Worm (Caenorhabditis elegans) whole organism, midembryonic: ENCODE measurements around the gene tsp-9.

Source experiments
- T22C8.4 ChIP-seq: fragments of 200-800 bp; sonication (Bioruptor generic); IDR thresholded peaks from 2 replicates; pipeline ENCODE4 v1.3.6; 2022; ENCODE audit warnings: missing genetic modification characterization, missing compliant biosample characterization
- cog-1 ChIP-seq: sonication (generic microtip); optimal IDR thresholded peaks from 2 replicates; lab custom pipeline; 2016; ENCODE audit warnings: missing genetic modification characterization, missing compliant biosample characterization
- flt-1 ChIP-seq: fragments of 200-800 bp; sonication (Bioruptor generic); IDR thresholded peaks from 2 replicates; pipeline ENCODE4 v1.3.6; 2022; ENCODE audit warnings: missing genetic modification characterization, missing compliant biosample characterization
- klf-2 ChIP-seq: fragments of 200-800 bp; sonication (Bioruptor generic); conservative IDR thresholded peaks from 2 replicates; pipeline ENCODE4 v1.3.6; 2022; ENCODE audit warnings: missing genetic modification reagents, missing genetic modification characterization, missing compliant biosample characterization
- med-1 ChIP-seq: sonication (generic microtip); optimal IDR thresholded peaks from 2 replicates; lab custom pipeline; 2017; ENCODE audit warnings: missing genetic modification characterization, mild to moderate bottlenecking, missing compliant biosample characterization, antibody characterized with exemption, missing genetic modification reagents; ENCODE audit not compliant: insufficient read depth
- ref-1 ChIP-seq: fragments of 200-800 bp; sonication (Bioruptor generic); conservative IDR thresholded peaks from 2 replicates; pipeline ENCODE4 v1.3.6; 2022; ENCODE audit warnings: missing genetic modification reagents, missing genetic modification characterization, missing compliant biosample characterization
- tab-1 ChIP-seq: fragments of 200-800 bp; sonication (Bioruptor generic); IDR thresholded peaks from 2 replicates; pipeline ENCODE4 v1.3.6; 2022; ENCODE audit warnings: missing genetic modification characterization, missing compliant biosample characterization
- ztf-23 ChIP-seq: fragments of 200-800 bp; sonication (Bioruptor generic); IDR thresholded peaks from 2 replicates; pipeline ENCODE4 v1.3.6; 2022; ENCODE audit warnings: missing genetic modification reagents, missing genetic modification characterization, missing compliant biosample characterization
- ztf-29 ChIP-seq: fragments of 200-800 bp; sonication (Bioruptor generic); IDR thresholded peaks from 2 replicates; pipeline ENCODE4 v1.3.6; 2022; ENCODE audit warnings: missing genetic modification reagents, missing genetic modification characterization, missing compliant biosample characterization

Gene tsp-9

DNA sequence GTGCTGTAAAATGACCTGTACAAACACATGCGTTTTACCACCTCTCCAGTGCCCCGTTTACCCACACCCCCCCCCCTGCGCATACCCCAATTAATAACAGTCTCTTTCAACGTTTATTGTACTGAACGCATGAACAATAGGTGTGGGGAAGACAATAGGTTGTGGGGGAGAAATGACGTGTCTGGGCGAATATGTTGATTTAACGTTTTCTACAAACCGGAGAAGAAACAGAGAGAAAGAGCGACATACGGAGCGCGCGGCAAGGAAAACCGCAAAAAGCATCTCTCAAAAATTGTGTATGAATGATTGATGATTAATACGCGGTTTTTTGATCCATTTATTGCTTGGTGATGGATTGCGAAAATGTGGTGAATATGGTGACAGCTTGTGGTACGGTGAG lies 22.0 kb upstream of the tsp-9 start:
- TF ChIP-seq ztf-29 (GFP tag; lab: Robert Waterston, UW), result no peak
- 0 out of 2 replicates have a peak, but pooled peaks have one; percentile 59 for TF ChIP-seq flt-1 (GFP tag; lab: Robert Waterston, UW)
- TF ChIP-seq ztf-23 (GFP tag; lab: Robert Waterston, UW), result 0 out of 2 replicates have a peak, but pooled peaks have one; percentile 10
- 0 out of 2 replicates have a peak, but pooled peaks have one; percentile 43 for TF ChIP-seq tab-1

ce11 chrX:1230658-1231057 lies 15.2 kb upstream of the tsp-9 start, which contains the start of gene C46H3.2:
TSS of gene C46H3.2 (minus strand) at chrX:1230758.
- TF ChIP-seq flt-1 (GFP tag; lab: Robert Waterston, UW), result no peak
- TF ChIP-seq med-1 (GFP tag; lab: Kevin White, UChicago), result no peak
- no peak for TF ChIP-seq ztf-23 (GFP tag; lab: Robert Waterston, UW)
- no peak for TF ChIP-seq tab-1
- no peak for TF ChIP-seq ztf-29 (GFP tag; lab: Robert Waterston, UW)
- TF ChIP-seq T22C8.4 (GFP tag; lab: Robert Waterston, UW), result no peak
- TF ChIP-seq ref-1 (GFP tag; lab: Robert Waterston, UW), result no peak
- no peak for TF ChIP-seq cog-1

- no peak for TF ChIP-seq T22C8.4 (GFP tag; lab: Robert Waterston, UW)
- TF ChIP-seq cog-1, result no peak
- no peak for TF ChIP-seq med-1 (GFP tag; lab: Kevin White, UChicago)
- no peak for TF ChIP-seq ztf-23 (GFP tag; lab: Robert Waterston, UW)
- no peak for TF ChIP-seq flt-1 (GFP tag; lab: Robert Waterston, UW)
- no peak for TF ChIP-seq klf-2 (GFP tag; lab: Robert Waterston, UW)
- no peak for TF ChIP-seq ref-1 (GFP tag; lab: Robert Waterston, UW)
- no peak for TF ChIP-seq ztf-29 (GFP tag; lab: Robert Waterston, UW)
- TF ChIP-seq tab-1, result no peak
Measured at ce11 chrX:1232074-1232473, 13.7 kb upstream of the tsp-9 start.

DNA sequence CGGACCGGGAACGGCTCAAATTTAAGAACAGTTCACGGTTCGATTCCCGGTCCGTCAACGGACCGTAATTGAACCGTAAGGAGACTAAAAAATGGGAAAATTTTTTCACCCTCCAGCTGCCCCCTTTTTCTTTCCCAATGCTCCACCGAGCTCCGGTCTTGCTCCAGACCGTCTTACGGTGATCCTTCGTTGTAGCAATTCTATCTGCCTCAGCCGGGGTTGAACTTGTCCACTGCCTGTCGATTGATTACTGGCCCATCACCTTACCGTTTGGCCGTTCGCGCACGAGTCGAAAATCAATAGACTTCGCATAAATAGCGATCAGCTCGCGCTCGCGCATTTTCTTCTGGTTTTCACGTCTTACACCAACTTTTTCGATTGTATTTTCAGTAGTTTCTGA lies 11.9 kb upstream of the tsp-9 start:
- TF ChIP-seq flt-1 (GFP tag; lab: Robert Waterston, UW), result peak; percentile 41; the same call in 1 of the 2 replicates

ce11 chrX:1238803-1239202 lies 7.0 kb upstream of the tsp-9 start, which contains the start of gene C25G6.3:
TSS of gene C25G6.3 (minus strand) at chrX:1238903.
- no peak for TF ChIP-seq med-1 (GFP tag; lab: Kevin White, UChicago)
- TF ChIP-seq ztf-29 (GFP tag; lab: Robert Waterston, UW), result no peak
- TF ChIP-seq flt-1 (GFP tag; lab: Robert Waterston, UW), result no peak
- TF ChIP-seq ztf-23 (GFP tag; lab: Robert Waterston, UW), result no peak
- no peak for TF ChIP-seq klf-2 (GFP tag; lab: Robert Waterston, UW)

- TF ChIP-seq ref-1 (GFP tag; lab: Robert Waterston, UW), result no peak
- no peak for TF ChIP-seq cog-1
- TF ChIP-seq klf-2 (GFP tag; lab: Robert Waterston, UW), result no peak
- no peak for TF ChIP-seq ztf-29 (GFP tag; lab: Robert Waterston, UW)
- no peak for TF ChIP-seq ztf-23 (GFP tag; lab: Robert Waterston, UW)
Measured at ce11 chrX:1242763-1243162, 3.1 kb upstream of the tsp-9 start.

DNA sequence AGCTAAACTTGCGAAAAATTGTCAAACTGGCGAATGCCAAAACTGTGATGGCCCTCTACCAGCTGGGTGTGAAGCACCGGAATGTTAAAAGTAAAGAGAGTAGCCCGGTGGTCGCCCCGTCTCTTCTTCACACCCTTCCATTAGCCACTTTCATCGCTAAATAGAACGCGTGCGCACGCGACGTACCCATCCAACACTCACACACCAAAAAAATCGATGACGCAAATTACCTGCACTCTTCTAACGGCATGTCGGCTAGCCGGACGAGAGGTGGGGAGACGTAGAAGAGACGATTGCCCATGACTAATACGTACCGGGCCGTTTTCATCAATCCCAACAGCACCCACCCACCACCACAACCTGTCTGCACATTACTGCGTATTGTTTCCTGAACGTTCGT lies 1.6 kb upstream of the tsp-9 start:
- TF ChIP-seq flt-1 (GFP tag; lab: Robert Waterston, UW) (0 out of 2 replicates have a peak, but pooled peaks have one; percentile 20), ztf-23 (GFP tag; lab: Robert Waterston, UW) (no peak), T22C8.4 (GFP tag; lab: Robert Waterston, UW) (peak; percentile 70)

- no peak for TF ChIP-seq ztf-23 (GFP tag; lab: Robert Waterston, UW)
- no peak for TF ChIP-seq ref-1 (GFP tag; lab: Robert Waterston, UW)
- no peak for TF ChIP-seq T22C8.4 (GFP tag; lab: Robert Waterston, UW)
- TF ChIP-seq klf-2 (GFP tag; lab: Robert Waterston, UW), result no peak
- no peak for TF ChIP-seq cog-1
- TF ChIP-seq med-1 (GFP tag; lab: Kevin White, UChicago), result no peak
- TF ChIP-seq flt-1 (GFP tag; lab: Robert Waterston, UW), result no peak
- no peak for TF ChIP-seq ztf-29 (GFP tag; lab: Robert Waterston, UW)
- TF ChIP-seq tab-1, result no peak
Measured at ce11 chrX:1249738-1250137, 3.9 kb downstream of the tsp-9 start, which contains the start of gene C25G6.4. TSS of gene C25G6.4 (minus strand) at chrX:1249838.

DNA sequence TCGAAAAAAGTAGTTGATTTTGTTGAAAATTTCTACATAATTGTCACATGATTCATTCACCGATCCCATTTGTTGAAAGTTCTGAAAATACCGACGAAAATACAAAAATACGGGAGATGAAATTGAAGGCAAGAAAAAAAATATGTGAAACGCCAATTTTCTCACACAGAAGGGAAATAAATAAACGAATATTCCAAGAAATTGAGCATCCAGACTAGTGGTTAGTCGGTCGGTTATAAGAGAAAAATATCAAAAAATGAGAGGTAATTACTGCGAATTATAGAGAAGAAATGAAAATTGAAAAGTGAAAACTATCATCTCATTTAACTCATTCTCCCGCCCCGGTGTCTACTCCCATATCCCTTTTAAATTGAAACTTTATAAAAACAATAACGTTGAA lies 9.7 kb downstream of the tsp-9 start, which contains the start of gene npr-11:
npr-11 (minus strand) TSS at position 101 of the 400 bp plus-strand sequence.
- TF ChIP-seq T22C8.4 (GFP tag; lab: Robert Waterston, UW) (no peak), med-1 (GFP tag; lab: Kevin White, UChicago) (no peak), cog-1 (no peak), ztf-23 (GFP tag; lab: Robert Waterston, UW) (no peak), tab-1 (no peak), ztf-29 (GFP tag; lab: Robert Waterston, UW) (no peak), flt-1 (GFP tag; lab: Robert Waterston, UW) (no peak), klf-2 (GFP tag; lab: Robert Waterston, UW) (no peak), ref-1 (GFP tag; lab: Robert Waterston, UW) (no peak)

DNA sequence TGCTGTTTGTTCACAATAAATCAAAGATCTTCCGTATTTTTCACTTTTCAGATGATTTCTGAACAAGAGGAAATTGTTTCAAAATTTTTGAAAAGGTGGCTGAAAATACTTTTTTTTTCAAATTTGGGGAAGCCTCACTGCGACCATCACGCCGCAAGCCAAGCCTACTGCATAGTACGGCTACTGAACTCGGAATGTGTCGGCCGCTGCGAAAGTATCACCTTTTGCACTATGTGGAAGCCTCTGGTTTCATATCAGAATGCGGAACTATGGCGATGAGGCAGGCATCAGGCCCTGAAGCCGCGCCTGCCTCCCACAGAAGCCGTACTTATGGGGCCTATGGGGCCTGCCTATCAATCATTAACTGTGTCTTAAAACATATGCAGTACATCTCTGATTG lies 11.9 kb downstream of the tsp-9 start:
- TF ChIP-seq cog-1 (no peak), ztf-29 (GFP tag; lab: Robert Waterston, UW) (no peak)

DNA sequence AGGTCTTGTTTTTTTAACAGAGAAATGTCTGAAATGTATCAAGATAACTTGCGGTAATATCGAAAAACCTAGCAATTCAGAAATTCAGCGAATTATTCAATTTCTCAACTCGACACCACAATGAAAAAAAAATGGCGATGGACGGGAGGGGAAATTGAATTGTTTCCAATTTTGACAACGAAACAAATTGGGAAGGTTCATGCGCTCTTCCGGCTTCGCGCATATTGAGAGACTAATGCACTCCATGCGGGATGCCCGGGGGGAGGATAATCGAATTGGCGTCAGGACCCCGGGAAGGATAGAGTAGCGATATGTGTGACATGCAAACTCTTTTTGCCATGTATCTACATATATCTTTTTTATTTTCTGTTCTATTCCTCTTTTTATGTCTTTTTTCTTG lies 19.5 kb downstream of the tsp-9 start:
- TF ChIP-seq med-1 (GFP tag; lab: Kevin White, UChicago) (no peak), ztf-29 (GFP tag; lab: Robert Waterston, UW) (no peak), cog-1 (no peak), tab-1 (no peak), ztf-23 (GFP tag; lab: Robert Waterston, UW) (no peak)
